Fruit fly (Drosophila melanogaster): ENCODE measurements around the gene ctrip.
A peak's percentile ranks its signal among the peaks of the same experiment; 100 is the strongest.

ctrip gene

dm6 chr3R:4768711-4769239, 43.1 kb downstream of the ctrip start (continued):
- no peak for TF ChIP-seq emc (GFP tag; optimal IDR thresholded peaks at IDR 0.05)
- no peak for TF ChIP-seq chinmo (GFP tag; IDR thresholded peaks at IDR 0.05; ENCODE audit: partially characterized antibody)
- TF ChIP-seq btn (GFP tag; optimal IDR thresholded peaks at IDR 0.05): no peak
- TF ChIP-seq hb (GFP tag; IDR thresholded peaks at IDR 0.05; ENCODE audit: partially characterized antibody): no peak
- TF ChIP-seq sens-2 (GFP tag; IDR thresholded peaks at IDR 0.05): no peak
- no peak for TF ChIP-seq D19A (tag; optimal IDR thresholded peaks at IDR 0.05)
- peak; percentile 70 for TF ChIP-seq cwo (GFP tag; optimal IDR thresholded peaks at IDR 0.05)
- TF ChIP-seq CG9797 (GFP tag; optimal IDR thresholded peaks at IDR 0.05): no peak
- no peak for TF ChIP-seq CG1602 (GFP tag; optimal IDR thresholded peaks at IDR 0.05)
- TF ChIP-seq CG2712 (tag; optimal IDR thresholded peaks at IDR 0.05): no peak
- TF ChIP-seq chm (GFP tag; IDR thresholded peaks at IDR 0.05): no peak
- no peak for TF ChIP-seq HLH3B (GFP tag; IDR thresholded peaks at IDR 0.05)
- TF ChIP-seq wek (GFP tag; optimal IDR thresholded peaks at IDR 0.05): no peak
- TF ChIP-seq Sry-δ (GFP tag; optimal IDR thresholded peaks at IDR 0.05): no peak
- TF ChIP-seq lab (GFP tag; optimal IDR thresholded peaks at IDR 0.05): peak; percentile 17
- no peak for TF ChIP-seq Aef1 (GFP tag; IDR thresholded peaks at IDR 0.05)
- no peak for TF ChIP-seq Mes4 (GFP tag; optimal IDR thresholded peaks at IDR 0.05)
- 0 out of 2 replicates have a peak, but pooled peaks have one; percentile 7 for TF ChIP-seq CG14014 (GFP tag; IDR thresholded peaks at IDR 0.05)
- TF ChIP-seq gsb (GFP tag; IDR thresholded peaks at IDR 0.05): no peak
- TF ChIP-seq Med (GFP tag): peak; percentile 58
- no peak for TF ChIP-seq Lhr (GFP tag; optimal IDR thresholded peaks at IDR 0.05)
- TF ChIP-seq Deaf1 (tag; optimal IDR thresholded peaks at IDR 0.05): peak; percentile 95
- TF ChIP-seq CG3163 (GFP tag; optimal IDR thresholded peaks at IDR 0.05): no peak
- no peak for TF ChIP-seq Dfd (GFP tag; optimal IDR thresholded peaks at IDR 0.05)
- TF ChIP-seq CG43689 (GFP tag; IDR thresholded peaks at IDR 0.05): no peak
- no peak for TF ChIP-seq CG17912 (GFP tag; optimal IDR thresholded peaks at IDR 0.05)
- TF ChIP-seq ssp (GFP tag; IDR thresholded peaks at IDR 0.05): no peak
- TF ChIP-seq CG5180 (GFP tag; optimal IDR thresholded peaks at IDR 0.05): no peak
- peak; percentile 17; the same call in 1 of the 2 replicates for TF ChIP-seq Drgx (GFP tag; IDR thresholded peaks at IDR 0.05)
- no peak for TF ChIP-seq CG12071 (GFP tag; optimal IDR thresholded peaks at IDR 0.05)
- no peak for TF ChIP-seq CG17612 (GFP tag; IDR thresholded peaks at IDR 0.05)
- TF ChIP-seq slbo (GFP tag; IDR thresholded peaks at IDR 0.05): peak; percentile 27; the same call in 1 of the 2 replicates
- TF ChIP-seq ap (GFP tag; IDR thresholded peaks at IDR 0.05): 0 out of 2 replicates have a peak, but pooled peaks have one; percentile 10
- TF ChIP-seq CG12104 (GFP tag; optimal IDR thresholded peaks at IDR 0.05): no peak
- TF ChIP-seq h (optimal IDR thresholded peaks at IDR 0.05): no peak
- peak; percentile 5 for TF ChIP-seq CG13894 (tag; optimal IDR thresholded peaks at IDR 0.05)
- no peak for TF ChIP-seq sqz (GFP tag; optimal IDR thresholded peaks at IDR 0.05)
- TF ChIP-seq CG9727 (GFP tag; optimal IDR thresholded peaks at IDR 0.05): no peak
- no peak for TF ChIP-seq Xrp1 (GFP tag; IDR thresholded peaks at IDR 0.05)
- TF ChIP-seq slou (GFP tag; optimal IDR thresholded peaks at IDR 0.05): no peak
- no peak for TF ChIP-seq cg (GFP tag; optimal IDR thresholded peaks at IDR 0.05)
- TF ChIP-seq tgo (GFP tag; IDR thresholded peaks at IDR 0.05): no peak
- no peak for TF ChIP-seq ato (GFP tag; IDR thresholded peaks at IDR 0.05; ENCODE audit: partially characterized antibody)
- TF ChIP-seq gce (GFP tag; IDR thresholded peaks at IDR 0.05): no peak
- 0 out of 2 replicates have a peak, but pooled peaks have one; percentile 27 for TF ChIP-seq CG42726 (GFP tag; IDR thresholded peaks at IDR 0.05; ENCODE audit: partially characterized antibody)
- TF ChIP-seq Ets65A (GFP tag): no peak
- no peak for TF ChIP-seq Hey (tag; optimal IDR thresholded peaks at IDR 0.05)
- no peak for TF ChIP-seq CG33557 (GFP tag; optimal IDR thresholded peaks at IDR 0.05)
- TF ChIP-seq ttk (GFP tag; IDR thresholded peaks at IDR 0.05): no peak
- peak; percentile 0 for TF ChIP-seq CG18599 (GFP tag; optimal IDR thresholded peaks at IDR 0.05)
- peak; percentile 88 for TF ChIP-seq scrt (GFP tag; optimal IDR thresholded peaks at IDR 0.05)
